Fruit fly (Drosophila melanogaster): Measurements from ENCODE around the gene Hsp67Bc.

Gene Hsp67Bc

DNA sequence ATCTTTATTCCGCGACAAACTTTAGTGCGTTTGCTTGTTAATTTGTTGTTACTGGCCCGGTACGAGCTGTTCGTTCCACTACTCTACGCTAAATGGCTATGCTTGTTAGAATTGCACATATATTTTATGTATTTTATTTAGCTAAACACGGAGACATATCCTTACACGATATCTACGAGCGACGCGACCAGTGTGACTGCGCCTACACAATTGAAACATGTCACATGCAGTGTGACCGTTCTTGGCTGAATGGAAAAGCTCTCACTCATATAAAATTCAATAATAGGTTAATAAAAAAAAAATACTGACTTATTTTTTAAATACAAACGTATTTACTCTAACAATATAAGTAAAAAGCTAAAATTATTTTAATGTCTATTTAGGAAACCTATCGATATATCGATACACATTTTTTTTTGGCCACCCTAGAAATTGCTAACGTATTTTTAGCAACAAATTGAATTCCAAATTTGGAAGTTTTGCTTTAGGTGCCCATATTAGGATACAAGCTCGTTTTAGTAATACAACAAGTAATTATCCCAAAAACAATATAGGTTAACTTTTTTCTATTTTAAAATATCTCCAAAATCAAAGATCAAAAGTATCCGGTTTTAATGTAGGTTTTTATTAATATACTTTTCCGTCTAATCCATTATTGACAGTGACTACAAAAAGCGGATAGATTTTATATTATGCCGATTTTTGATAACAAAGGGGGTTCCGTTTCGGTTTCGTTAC lies 26.9 kb upstream of the Hsp67Bc start, which contains the start of gene CG4080 (continued):
- peak; percentile 3 for TF ChIP-seq ewg (GFP tag; optimal IDR thresholded peaks at IDR 0.05)
- TF ChIP-seq croc (GFP tag; conservative IDR thresholded peaks at IDR 0.05), result no peak
- TF ChIP-seq CG4854 (GFP tag; optimal IDR thresholded peaks at IDR 0.05), result peak; percentile 11
- TF ChIP-seq CG2875 (GFP tag; optimal IDR thresholded peaks at IDR 0.05), result no peak
- no peak for TF ChIP-seq fd3F (GFP tag; optimal IDR thresholded peaks at IDR 0.05)
- no peak for TF ChIP-seq CG4360 (GFP tag; IDR thresholded peaks at IDR 0.05)
- peak; percentile 79 for TF ChIP-seq Ets65A (GFP tag)
- TF ChIP-seq CG10366 (GFP tag; IDR thresholded peaks at IDR 0.05), result no peak
- no peak for TF ChIP-seq CG7271 (tag; optimal IDR thresholded peaks at IDR 0.05)
- TF ChIP-seq CG1603 (tag; optimal IDR thresholded peaks at IDR 0.05), result peak; percentile 55
- TF ChIP-seq eve (GFP tag; optimal IDR thresholded peaks at IDR 0.05), result peak in 1 of 2 experiments; percentile 53
- no peak for TF ChIP-seq dpn (GFP tag; optimal IDR thresholded peaks at IDR 0.05)
- TF ChIP-seq CG4730 (GFP tag; IDR thresholded peaks at IDR 0.05), result no peak
- no peak for TF ChIP-seq CG12236 (GFP tag; optimal IDR thresholded peaks at IDR 0.05)
- TF ChIP-seq kay (GFP tag; optimal IDR thresholded peaks at IDR 0.05), result no peak
- peak; percentile 15 for TF ChIP-seq Abd-B (GFP tag; optimal IDR thresholded peaks at IDR 0.05)
- peak; percentile 25; the same call in 1 of the 2 replicates for TF ChIP-seq E2f1 (GFP tag; IDR thresholded peaks at IDR 0.05)
- TF ChIP-seq salm (tag; optimal IDR thresholded peaks at IDR 0.05), result no peak
- peak; percentile 34 for TF ChIP-seq CG17568 (GFP tag; optimal IDR thresholded peaks at IDR 0.05)
- TF ChIP-seq bbx (GFP tag; IDR thresholded peaks at IDR 0.05; ENCODE audit: partially characterized antibody), result peak; percentile 72
- peak; percentile 54 for TF ChIP-seq CG6765 (GFP tag; optimal IDR thresholded peaks at IDR 0.05)
- no peak for TF ChIP-seq klu (GFP tag; IDR thresholded peaks at IDR 0.05)
- 0 out of 3 replicates have a peak, but pooled peaks have one; percentile 33 for TF ChIP-seq mld (GFP tag; IDR thresholded peaks at IDR 0.05; ENCODE audit: partially characterized antibody)
- TF ChIP-seq CG14050 (GFP tag; IDR thresholded peaks at IDR 0.05), result no peak
- no peak for TF ChIP-seq CG11247 (GFP tag; IDR thresholded peaks at IDR 0.05)
- no peak for TF ChIP-seq gro (GFP tag; optimal IDR thresholded peaks at IDR 0.05)
- no peak for TF ChIP-seq schlank (tag; optimal IDR thresholded peaks at IDR 0.05)
- TF ChIP-seq Hr3 (GFP tag; optimal IDR thresholded peaks at IDR 0.05), result peak; percentile 19
- TF ChIP-seq yki (optimal IDR thresholded peaks at IDR 0.05), result no peak
- no peak for TF ChIP-seq Side (GFP tag; optimal IDR thresholded peaks at IDR 0.05)
- TF ChIP-seq CHES-1-like (GFP tag; optimal IDR thresholded peaks at IDR 0.05), result no peak
- TF ChIP-seq kah (GFP tag; optimal IDR thresholded peaks at IDR 0.05), result no peak
- TF ChIP-seq CG13624 (GFP tag; optimal IDR thresholded peaks at IDR 0.05), result no peak
- peak; percentile 56 for TF ChIP-seq CG2120 (GFP tag; optimal IDR thresholded peaks at IDR 0.05)
- TF ChIP-seq CG16779 (GFP tag; IDR thresholded peaks at IDR 0.05), result no peak
- TF ChIP-seq CG9437 (GFP tag; optimal IDR thresholded peaks at IDR 0.05), result peak; percentile 54
- no peak for TF ChIP-seq Doc2 (GFP tag; IDR thresholded peaks at IDR 0.05)
- TF ChIP-seq CG14860 (GFP tag; IDR thresholded peaks at IDR 0.05; ENCODE audit: partially characterized antibody), result peak; percentile 59
- TF ChIP-seq CG2199 (GFP tag; IDR thresholded peaks at IDR 0.05), result no peak
- no peak for TF ChIP-seq bab2 (GFP tag; optimal IDR thresholded peaks at IDR 0.05)
- TF ChIP-seq Awh (GFP tag; IDR thresholded peaks at IDR 0.05), result no peak
- no peak for TF ChIP-seq nom (GFP tag; optimal IDR thresholded peaks at IDR 0.05)
- TF ChIP-seq CG12744 (GFP tag; optimal IDR thresholded peaks at IDR 0.05), result peak; percentile 3
- no peak for TF ChIP-seq CG3065 (GFP tag; optimal IDR thresholded peaks at IDR 0.05)
- no peak for TF ChIP-seq HLH54F (GFP tag; optimal IDR thresholded peaks at IDR 0.05)
- peak; percentile 88 for TF ChIP-seq unc-4 (GFP tag; IDR thresholded peaks at IDR 0.05; ENCODE audit: partially characterized antibody)
- peak; percentile 39; the same call in 1 of the 3 replicates for TF ChIP-seq CG17361 (GFP tag; IDR thresholded peaks at IDR 0.05)
- TF ChIP-seq ken (GFP tag; IDR thresholded peaks at IDR 0.05), result no peak
- peak; percentile 23 for TF ChIP-seq Nf-YB (GFP tag; optimal IDR thresholded peaks at IDR 0.05)
- TF ChIP-seq HLH4C (GFP tag; IDR thresholded peaks at IDR 0.05; ENCODE audit: partially characterized antibody), result peak; percentile 73

Data from whole organism, embryonic.